Fruit fly (Drosophila melanogaster) whole organism, prepupa: ENCODE measurements around the gene CecB.
A peak's percentile ranks its signal among the peaks of the same experiment; 100 is the strongest.

Experiments used
- CG10631 ChIP-seq: fragments of 200-800 bp; sonication (Bioruptor generic); optimal IDR thresholded peaks from 2 replicates; lab custom pipeline; 2016; ENCODE audit warnings: missing biosample characterization, missing genetic modification characterization
- CG10669 ChIP-seq: fragments of 200-800 bp; sonication (Bioruptor generic); optimal IDR thresholded peaks from 3 replicates; lab custom pipeline; 2018; ENCODE audit warnings: missing biosample characterization, mild to moderate bottlenecking, missing genetic modification characterization, moderate library complexity
- CG11294 ChIP-seq: fragments of 200-800 bp; sonication (Bioruptor generic); IDR thresholded peaks from 2 replicates; pipeline ENCODE4 v1.3.6; 2022; ENCODE audit warnings: missing biosample characterization, missing genetic modification characterization
- CG11762 ChIP-seq: fragments of 200-800 bp; sonication (Bioruptor generic); optimal IDR thresholded peaks from 3 replicates; lab custom pipeline; 2016; ENCODE audit warnings: missing biosample characterization, missing genetic modification characterization; ENCODE audit not compliant: insufficient read depth
- CG11902 ChIP-seq: fragments of 200-800 bp; sonication (Bioruptor generic); optimal IDR thresholded peaks from 3 replicates; lab custom pipeline; 2016; ENCODE audit warnings: missing biosample characterization, missing genetic modification characterization
- CG16779 ChIP-seq: fragments of 200-800 bp; sonication (Bioruptor generic); optimal IDR thresholded peaks from 3 replicates; lab custom pipeline; 2017; ENCODE audit warnings: missing biosample characterization, mild to moderate bottlenecking, missing genetic modification characterization
- CG3032 ChIP-seq: fragments of 200-800 bp; optimal IDR thresholded peaks from 2 replicates; lab custom pipeline; 2019; ENCODE audit warnings: missing biosample characterization, mild to moderate bottlenecking, missing genetic modification characterization, moderate library complexity
- CG31627 ChIP-seq: fragments of 200-800 bp; sonication (Bioruptor generic); optimal IDR thresholded peaks from 3 replicates; lab custom pipeline; 2016; ENCODE audit warnings: missing biosample characterization, missing genetic modification characterization
- CG32006 ChIP-seq: fragments of 200-800 bp; sonication (Bioruptor generic); optimal IDR thresholded peaks from 3 replicates; lab custom pipeline; 2017; ENCODE audit warnings: missing biosample characterization, mild to moderate bottlenecking, missing genetic modification characterization
- CG34406 ChIP-seq: fragments of 200-800 bp; sonication (Bioruptor generic); optimal IDR thresholded peaks from 3 replicates; lab custom pipeline; 2016; ENCODE audit warnings: missing biosample characterization, missing genetic modification characterization
- CG3919 ChIP-seq: fragments of 200-800 bp; sonication (Bioruptor generic); optimal IDR thresholded peaks from 3 replicates; lab custom pipeline; 2016; ENCODE audit warnings: missing biosample characterization, missing genetic modification characterization
- CG4318 ChIP-seq: fragments of 200-800 bp; sonication (Bioruptor generic); optimal IDR thresholded peaks from 3 replicates; lab custom pipeline; 2017; ENCODE audit warnings: missing biosample characterization, mild to moderate bottlenecking, missing genetic modification characterization
- CG6163 ChIP-seq: fragments of 200-800 bp; sonication (Bioruptor generic); IDR thresholded peaks from 3 replicates; pipeline ENCODE4 v1.3.6; 2022; ENCODE audit warnings: missing biosample characterization, missing genetic modification characterization
- CG6276 ChIP-seq: fragments of 200-800 bp; sonication (Bioruptor generic); optimal IDR thresholded peaks from 2 replicates; lab custom pipeline; 2017; ENCODE audit warnings: missing biosample characterization, mild to moderate bottlenecking, missing genetic modification characterization
- CG6792 ChIP-seq: fragments of 200-800 bp; sonication (Bioruptor generic); optimal IDR thresholded peaks from 3 replicates; lab custom pipeline; 2016; ENCODE audit warnings: missing biosample characterization, missing genetic modification characterization
- CG6808 ChIP-seq: fragments of 200-800 bp; sonication (Bioruptor generic); optimal IDR thresholded peaks from 3 replicates; lab custom pipeline; 2017; ENCODE audit warnings: missing biosample characterization, missing genetic modification characterization, mild to moderate bottlenecking, moderate library complexity, missing genetic modification reagents
- CG6854 ChIP-seq: fragments of 200-800 bp; sonication (Bioruptor generic); optimal IDR thresholded peaks from 2 replicates; lab custom pipeline; 2017; ENCODE audit warnings: missing biosample characterization, mild to moderate bottlenecking, missing genetic modification characterization
- CG7368 ChIP-seq: fragments of 200-800 bp; sonication (Bioruptor generic); optimal IDR thresholded peaks from 3 replicates; lab custom pipeline; 2016; ENCODE audit warnings: missing biosample characterization, missing genetic modification characterization
- CG8119 ChIP-seq: fragments of 200-800 bp; sonication (Bioruptor generic); IDR thresholded peaks from 3 replicates; pipeline ENCODE4 v1.3.6; 2022; ENCODE audit warnings: missing biosample characterization, missing genetic modification characterization
- CG8319 ChIP-seq: fragments of 200-800 bp; sonication (Bioruptor generic); optimal IDR thresholded peaks from 3 replicates; lab custom pipeline; 2016; ENCODE audit warnings: missing biosample characterization, missing genetic modification characterization
- CG8632 ChIP-seq: fragments of 200-800 bp; sonication (Bioruptor generic); optimal IDR thresholded peaks from 3 replicates; lab custom pipeline; 2016; ENCODE audit warnings: missing biosample characterization, missing genetic modification characterization
- CG9139 ChIP-seq: fragments of 200-800 bp; sonication (Bioruptor generic); optimal IDR thresholded peaks from 3 replicates; lab custom pipeline; 2017; ENCODE audit warnings: missing biosample characterization, mild to moderate bottlenecking, missing genetic modification characterization
- Eip78C ChIP-seq: fragments of 200-800 bp; sonication (Bioruptor generic); peaks from one replicate; lab custom pipeline; 2016; ENCODE audit warnings: missing biosample characterization, missing genetic modification characterization
- Eip93F ChIP-seq: fragments of 200-800 bp; sonication (Bioruptor generic); optimal IDR thresholded peaks from 2 replicates; lab custom pipeline; 2016; ENCODE audit warnings: missing biosample characterization, mild to moderate bottlenecking, missing genetic modification characterization
- Ets21C ChIP-seq: fragments of 200-800 bp; sonication (Bioruptor generic); optimal IDR thresholded peaks from 3 replicates; lab custom pipeline; 2016; ENCODE audit warnings: missing biosample characterization, missing genetic modification characterization
- Ets96B ChIP-seq: fragments of 200-800 bp; optimal IDR thresholded peaks from 2 replicates; lab custom pipeline; 2019; ENCODE audit warnings: missing biosample characterization, mild to moderate bottlenecking, missing genetic modification characterization, moderate library complexity
- Gug ChIP-seq: fragments of 200-800 bp; sonication (Bioruptor generic); IDR thresholded peaks from 2 replicates; pipeline ENCODE4 v1.3.6; 2022; ENCODE audit warnings: missing biosample characterization, missing genetic modification characterization
- Hr39 ChIP-seq: fragments of 200-800 bp; sonication (Bioruptor generic); optimal IDR thresholded peaks from 2 replicates; lab custom pipeline; 2016; ENCODE audit warnings: missing biosample characterization, missing genetic modification characterization
- Hr4 ChIP-seq: fragments of 200-800 bp; sonication (Bioruptor generic); optimal IDR thresholded peaks from 3 replicates; lab custom pipeline; 2016; ENCODE audit warnings: missing biosample characterization, missing genetic modification characterization
- Met ChIP-seq: fragments of 200-800 bp; sonication (Bioruptor generic); optimal IDR thresholded peaks from 3 replicates; lab custom pipeline; 2016; ENCODE audit warnings: missing biosample characterization, missing genetic modification characterization
- OdsH ChIP-seq: fragments of 200-800 bp; sonication (Bioruptor generic); optimal IDR thresholded peaks from 3 replicates; lab custom pipeline; 2016; ENCODE audit warnings: missing biosample characterization, missing genetic modification characterization
- Smox ChIP-seq: fragments of 200-800 bp; sonication (Bioruptor generic); optimal IDR thresholded peaks from 3 replicates; lab custom pipeline; 2016; ENCODE audit warnings: missing biosample characterization, missing genetic modification characterization
- Sox102F ChIP-seq: fragments of 200-800 bp; sonication (Bioruptor generic); optimal IDR thresholded peaks from 2 replicates; lab custom pipeline; 2016; ENCODE audit warnings: missing biosample characterization, mild to moderate bottlenecking, missing genetic modification characterization
- achi ChIP-seq: fragments of 200-800 bp; sonication (Bioruptor generic); optimal IDR thresholded peaks from 3 replicates; lab custom pipeline; 2016; ENCODE audit warnings: missing biosample characterization, missing genetic modification characterization
- acj6 ChIP-seq: fragments of 200-800 bp; sonication (Bioruptor generic); optimal IDR thresholded peaks from 3 replicates; lab custom pipeline; 2016; ENCODE audit warnings: missing biosample characterization, missing genetic modification characterization
- cyc ChIP-seq: fragments of 200-800 bp; sonication (Bioruptor generic); optimal IDR thresholded peaks from 3 replicates; lab custom pipeline; 2016; ENCODE audit warnings: missing biosample characterization, missing genetic modification characterization
- dac ChIP-seq: fragments of 200-800 bp; sonication (Bioruptor generic); optimal IDR thresholded peaks from 2 replicates; lab custom pipeline; 2017; ENCODE audit warnings: missing biosample characterization, mild to moderate bottlenecking, missing genetic modification characterization
- dsx ChIP-seq: fragments of 200-800 bp; optimal IDR thresholded peaks from 3 replicates; lab custom pipeline; 2019; ENCODE audit warnings: missing biosample characterization, mild to moderate bottlenecking, missing genetic modification characterization, moderate library complexity; ENCODE audit not compliant: poor library complexity, severe bottlenecking
- eg ChIP-seq: fragments of 200-800 bp; sonication (Bioruptor generic); IDR thresholded peaks from 3 replicates; pipeline ENCODE4 v1.3.6; 2022; ENCODE audit warnings: missing biosample characterization, missing genetic modification characterization
- fd59A ChIP-seq: fragments of 200-800 bp; sonication (Bioruptor generic); optimal IDR thresholded peaks from 2 replicates; lab custom pipeline; 2017; ENCODE audit warnings: missing biosample characterization, mild to moderate bottlenecking, missing genetic modification characterization, missing genetic modification reagents
- fd85E ChIP-seq: fragments of 200-800 bp; sonication (Bioruptor generic); optimal IDR thresholded peaks from 3 replicates; lab custom pipeline; 2016; ENCODE audit warnings: missing biosample characterization, missing genetic modification characterization
- fkh ChIP-seq: fragments of 200-800 bp; sonication (Bioruptor generic); optimal IDR thresholded peaks from 3 replicates; lab custom pipeline; 2017; ENCODE audit warnings: missing biosample characterization, mild to moderate bottlenecking, missing genetic modification characterization, moderate library complexity
- net ChIP-seq: fragments of 200-800 bp; sonication (Bioruptor generic); optimal IDR thresholded peaks from 3 replicates; lab custom pipeline; 2016; ENCODE audit warnings: missing biosample characterization, missing genetic modification characterization
- pdm3 ChIP-seq: fragments of 200-800 bp; sonication (Bioruptor generic); optimal IDR thresholded peaks from 3 replicates; lab custom pipeline; 2016; ENCODE audit warnings: missing biosample characterization, missing genetic modification characterization
- ss ChIP-seq, 2 experiments: fragments of 200-800 bp; sonication (Bioruptor generic); optimal IDR thresholded peaks; 2 replicates in 1 of 2; 3 replicates in 1 of 2; lab custom pipeline; 2017 to 2018; ENCODE audit warnings: mild to moderate bottlenecking in 2 of 2, missing biosample characterization in 2 of 2, missing genetic modification characterization in 2 of 2, moderate library complexity in 1 of 2
- svp ChIP-seq: fragments of 200-800 bp; sonication (Bioruptor generic); peaks from one replicate; lab custom pipeline; 2016; ENCODE audit warnings: missing biosample characterization, missing genetic modification characterization
- topi ChIP-seq: fragments of 200-800 bp; sonication (Bioruptor generic); optimal IDR thresholded peaks from 3 replicates; lab custom pipeline; 2016; ENCODE audit warnings: missing biosample characterization, missing genetic modification characterization
- vri ChIP-seq: fragments of 200-800 bp; sonication (Bioruptor generic); optimal IDR thresholded peaks from 3 replicates; lab custom pipeline; 2016; ENCODE audit warnings: missing biosample characterization, mild to moderate bottlenecking, missing genetic modification characterization

Gene CecB

dm6 chr3R:30257588-30257987 is 44.0 kb upstream of the CecB start (continued):
- TF ChIP-seq CG11762 (GFP tag; lab: Kevin White, UChicago) (peak; percentile 56), CG8119 (peak; percentile 63; the same call in 2 of the 3 replicates), CG6854 (GFP tag; lab: Kevin White, UChicago) (no peak), CG3032 (tag; lab: Kevin White, UChicago) (peak; percentile 80), Ets21C (peak; percentile 74), svp (GFP tag; lab: Kevin White, UChicago) (peak; percentile 98), CG11902 (GFP tag; lab: Kevin White, UChicago) (peak; percentile 73), achi (GFP tag; lab: Kevin White, UChicago) (peak; percentile 68), cyc (GFP tag; lab: Kevin White, UChicago) (peak; percentile 62), pdm3 (peak; percentile 78), CG10669 (peak; percentile 74), Sox102F (GFP tag; lab: Kevin White, UChicago) (peak; percentile 91), acj6 (peak; percentile 86), fd59A (peak; percentile 71), CG6163 (peak; percentile 89), CG4318 (GFP tag; lab: Kevin White, UChicago) (peak; percentile 10), CG11294 (GFP tag; lab: Robert Waterston, UW) (no peak), Hr39 (GFP tag; lab: Kevin White, UChicago) (peak; percentile 79), CG6808 (GFP tag; lab: Kevin White, UChicago) (peak; percentile 62), dsx (peak; percentile 85)

dm6 chr3R:30256233-30256632 is 42.6 kb upstream of the CecB start:
- peak; percentile 71 for TF ChIP-seq CG8632 (GFP tag; lab: Kevin White, UChicago)
- TF ChIP-seq Smox (GFP tag; lab: Kevin White, UChicago), result peak; percentile 58
- TF ChIP-seq CG32006 (GFP tag; lab: Kevin White, UChicago), result peak; percentile 49
- TF ChIP-seq CG10631 (GFP tag; lab: Kevin White, UChicago), result peak; percentile 43
- TF ChIP-seq OdsH (GFP tag; lab: Kevin White, UChicago), result peak; percentile 64
- TF ChIP-seq CG8319 (GFP tag; lab: Kevin White, UChicago), result peak; percentile 14
- TF ChIP-seq Hr39 (GFP tag; lab: Kevin White, UChicago), result peak; percentile 29
- peak in 1 of 2 experiments; percentile 2 for TF ChIP-seq ss (GFP tag; optimal IDR thresholded peaks at IDR 0.05; lab: Kevin White, UChicago)
- TF ChIP-seq CG16779 (tag; lab: Kevin White, UChicago), result no peak
- peak; percentile 51 for TF ChIP-seq svp (GFP tag; lab: Kevin White, UChicago)
- TF ChIP-seq Met, result peak; percentile 65
- peak; percentile 67 for TF ChIP-seq CG3919 (GFP tag; lab: Kevin White, UChicago)
- TF ChIP-seq eg (GFP tag; lab: Robert Waterston, UW), result peak; percentile 59
- TF ChIP-seq CG11294 (GFP tag; lab: Robert Waterston, UW), result no peak
- TF ChIP-seq Hr4, result peak; percentile 31
- TF ChIP-seq CG6163, result peak; percentile 68
- peak; percentile 67 for TF ChIP-seq achi (GFP tag; lab: Kevin White, UChicago)
- peak; percentile 38 for TF ChIP-seq Sox102F (GFP tag; lab: Kevin White, UChicago)
- TF ChIP-seq CG7368 (GFP tag; lab: Kevin White, UChicago), result peak; percentile 2
- no peak for TF ChIP-seq Eip93F (GFP tag; lab: Kevin White, UChicago)
- no peak for TF ChIP-seq dsx
- peak; percentile 56 for TF ChIP-seq CG10669
- peak; percentile 41; the same call in 1 of the 2 replicates for TF ChIP-seq Gug (GFP tag; lab: Robert Waterston, UW)
- no peak for TF ChIP-seq dac
- TF ChIP-seq Eip78C (GFP tag; lab: Kevin White, UChicago), result peak; percentile 93
- peak; percentile 62 for TF ChIP-seq fd59A
- TF ChIP-seq CG6792 (GFP tag; lab: Kevin White, UChicago), result no peak
- TF ChIP-seq CG34406 (GFP tag; lab: Kevin White, UChicago), result peak; percentile 71
- TF ChIP-seq acj6, result peak; percentile 59
- TF ChIP-seq fd85E (GFP tag; lab: Kevin White, UChicago), result no peak
- TF ChIP-seq pdm3, result peak; percentile 52
- peak; percentile 20 for TF ChIP-seq CG31627 (GFP tag; lab: Kevin White, UChicago)
- no peak for TF ChIP-seq CG9139 (GFP tag; lab: Kevin White, UChicago)
- no peak for TF ChIP-seq CG6276 (GFP tag; lab: Kevin White, UChicago)
- peak; percentile 45 for TF ChIP-seq Ets96B
- no peak for TF ChIP-seq fkh (GFP tag; lab: Kevin White, UChicago)
- TF ChIP-seq CG4318 (GFP tag; lab: Kevin White, UChicago), result no peak
- peak; percentile 56 for TF ChIP-seq topi (GFP tag; lab: Kevin White, UChicago)
- peak; percentile 59 for TF ChIP-seq CG3032 (tag; lab: Kevin White, UChicago)
- TF ChIP-seq CG11902 (GFP tag; lab: Kevin White, UChicago), result peak; percentile 19
- TF ChIP-seq vri, result no peak
- peak; percentile 32 for TF ChIP-seq cyc (GFP tag; lab: Kevin White, UChicago)
- TF ChIP-seq net (GFP tag; lab: Kevin White, UChicago), result peak; percentile 21
- TF ChIP-seq CG6808 (GFP tag; lab: Kevin White, UChicago), result peak; percentile 50
